Fruit fly (Drosophila melanogaster) whole organism, prepupa: ENCODE measurements around the gene CG5704.

Experiments used
- Blimp-1 ChIP-seq: fragments of 200-800 bp; sonication (Bioruptor generic); optimal IDR thresholded peaks from 3 replicates; lab custom pipeline; 2017; ENCODE audit warnings: missing biosample characterization, missing genetic modification characterization, mild to moderate bottlenecking, moderate library complexity, missing genetic modification reagents
- CG3919 ChIP-seq: fragments of 200-800 bp; sonication (Bioruptor generic); optimal IDR thresholded peaks from 3 replicates; lab custom pipeline; 2016; ENCODE audit warnings: missing biosample characterization, missing genetic modification characterization
- OdsH ChIP-seq: fragments of 200-800 bp; sonication (Bioruptor generic); optimal IDR thresholded peaks from 3 replicates; lab custom pipeline; 2016; ENCODE audit warnings: missing biosample characterization, missing genetic modification characterization
- Sox14 ChIP-seq: fragments of 200-800 bp; sonication (Bioruptor generic); optimal IDR thresholded peaks from 3 replicates; lab custom pipeline; 2016; ENCODE audit warnings: missing biosample characterization, missing genetic modification characterization
- acj6 ChIP-seq: fragments of 200-800 bp; sonication (Bioruptor generic); optimal IDR thresholded peaks from 3 replicates; lab custom pipeline; 2016; ENCODE audit warnings: missing biosample characterization, missing genetic modification characterization
- eg ChIP-seq: fragments of 200-800 bp; sonication (Bioruptor generic); IDR thresholded peaks from 3 replicates; pipeline ENCODE4 v1.3.6; 2022; ENCODE audit warnings: missing biosample characterization, missing genetic modification characterization
- fd85E ChIP-seq: fragments of 200-800 bp; sonication (Bioruptor generic); optimal IDR thresholded peaks from 3 replicates; lab custom pipeline; 2016; ENCODE audit warnings: missing biosample characterization, missing genetic modification characterization
- vri ChIP-seq: fragments of 200-800 bp; sonication (Bioruptor generic); optimal IDR thresholded peaks from 3 replicates; lab custom pipeline; 2016; ENCODE audit warnings: missing biosample characterization, mild to moderate bottlenecking, missing genetic modification characterization

DNA sequence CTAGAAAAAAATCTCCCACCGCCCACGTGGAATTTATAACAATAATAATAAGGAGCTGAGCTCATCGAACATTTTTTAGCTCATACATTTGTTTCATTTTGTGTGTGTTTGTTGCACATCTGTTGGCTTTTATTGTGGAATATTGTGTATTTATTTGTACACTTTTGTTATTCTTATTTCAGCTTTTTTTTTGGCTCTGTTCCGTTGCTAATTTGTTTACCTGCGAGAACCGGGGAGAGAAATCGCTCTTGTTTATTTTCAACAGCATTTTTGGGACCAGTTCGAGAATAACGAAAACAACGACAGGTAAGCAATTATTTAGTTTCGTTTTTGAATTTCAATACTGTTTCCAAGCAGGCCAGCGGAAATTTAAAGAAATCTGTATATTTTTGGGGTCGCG, 23.0 kb downstream of the CG5704 start:
- no peak for TF ChIP-seq Blimp-1 (GFP tag; lab: Kevin White, UChicago)
- TF ChIP-seq fd85E = no peak
- no peak for TF ChIP-seq eg (GFP tag; lab: Robert Waterston, UW)
- no peak for TF ChIP-seq CG3919 (GFP tag; lab: Kevin White, UChicago)
- TF ChIP-seq Sox14 (GFP tag; lab: Kevin White, UChicago) = no peak
- no peak for TF ChIP-seq OdsH (GFP tag; lab: Kevin White, UChicago)
- TF ChIP-seq acj6 (GFP tag; lab: Kevin White, UChicago) = no peak
- TF ChIP-seq vri (GFP tag; lab: Kevin White, UChicago) = no peak
